Fruit fly (Drosophila melanogaster): ENCODE measurements around the gene Sid.

DNA sequence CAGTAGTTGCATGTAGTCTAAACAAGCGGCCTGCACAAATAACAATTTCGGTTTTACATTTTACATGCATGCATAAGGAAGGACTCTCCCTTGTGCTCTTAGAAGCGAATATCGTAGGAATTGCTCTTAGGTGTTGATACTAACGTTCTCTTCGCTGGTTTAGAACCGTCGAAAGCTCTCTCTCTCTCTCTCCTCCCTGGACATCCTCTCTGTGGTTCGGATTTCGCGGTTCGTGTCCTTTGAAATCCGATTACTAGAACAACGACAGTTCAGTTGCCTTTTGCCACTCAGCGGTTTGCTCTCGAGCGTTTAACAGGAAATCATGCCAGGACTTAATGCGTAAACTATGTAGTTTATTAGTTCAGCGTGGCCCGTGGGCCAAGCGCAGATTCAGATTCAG, 15.9 kb upstream of the Sid start:
- TF ChIP-seq CG10321 (GFP tag; IDR thresholded peaks at IDR 0.05), result no peak
- TF ChIP-seq gro (GFP tag; optimal IDR thresholded peaks at IDR 0.05), result no peak
- TF ChIP-seq Mes4 (GFP tag; optimal IDR thresholded peaks at IDR 0.05), result no peak
- TF ChIP-seq CG7786 (GFP tag; optimal IDR thresholded peaks at IDR 0.05), result no peak
- TF ChIP-seq nerfin-1 (tag; optimal IDR thresholded peaks at IDR 0.05), result no peak
- TF ChIP-seq CG16779 (GFP tag; IDR thresholded peaks at IDR 0.05), result no peak
- no peak for TF ChIP-seq CTCF (GFP tag; optimal IDR thresholded peaks at IDR 0.05)
